Worm (Caenorhabditis elegans): ENCODE data around the gene ugt-5.

ugt-5 gene

ce11 chrV:12788451-12788850 lies 4.3 kb downstream of the ugt-5 start, which contains the start of gene srbc-44:
TSS of gene srbc-44 (minus strand) at chrV:12788551.
- TF ChIP-seq ceh-48 (tag; optimal IDR thresholded peaks at IDR 0.05) (no peak), pha-2 (tag; optimal IDR thresholded peaks at IDR 0.05) (no peak), fkh-6 (tag; optimal IDR thresholded peaks at IDR 0.05) (no peak), ttx-3 (tag; optimal IDR thresholded peaks at IDR 0.05) (no peak), pha-4 (tag; optimal IDR thresholded peaks at IDR 0.05) (no peak), unc-42 (tag; optimal IDR thresholded peaks at IDR 0.05) (no peak), fax-1 (tag; optimal IDR thresholded peaks at IDR 0.05) (no peak), ahr-1 (tag; optimal IDR thresholded peaks at IDR 0.05) (no peak), pros-1 (tag; optimal IDR thresholded peaks at IDR 0.05) (no peak), ceh-19 (GFP tag; optimal IDR thresholded peaks at IDR 0.05) (no peak), nfya-1 (tag; optimal IDR thresholded peaks at IDR 0.05) (no peak), syd-9 (tag; optimal IDR thresholded peaks at IDR 0.05) (no peak), K09A11.1 (tag; optimal IDR thresholded peaks at IDR 0.05; ENCODE audit: insufficient read depth) (no peak), hlh-15 (tag; optimal IDR thresholded peaks at IDR 0.05) (no peak), ceh-31 (tag; optimal IDR thresholded peaks at IDR 0.05) (no peak), pag-3 (tag; optimal IDR thresholded peaks at IDR 0.05; ENCODE audit: borderline replicate concordance) (no peak), ceh-14 (tag; optimal IDR thresholded peaks at IDR 0.05) (no peak)

- TF ChIP-seq C08G9.2 (tag; optimal IDR thresholded peaks at IDR 0.05) (no peak), hlh-30 (tag; optimal IDR thresholded peaks at IDR 0.05; ENCODE audit: insufficient read depth) (no peak)
Measured at ce11 chrV:12787026-12787425, 5.7 kb downstream of the ugt-5 start, which contains the start of gene fkb-4. TSS of gene fkb-4 (minus strand) at chrV:12787126.

DNA sequence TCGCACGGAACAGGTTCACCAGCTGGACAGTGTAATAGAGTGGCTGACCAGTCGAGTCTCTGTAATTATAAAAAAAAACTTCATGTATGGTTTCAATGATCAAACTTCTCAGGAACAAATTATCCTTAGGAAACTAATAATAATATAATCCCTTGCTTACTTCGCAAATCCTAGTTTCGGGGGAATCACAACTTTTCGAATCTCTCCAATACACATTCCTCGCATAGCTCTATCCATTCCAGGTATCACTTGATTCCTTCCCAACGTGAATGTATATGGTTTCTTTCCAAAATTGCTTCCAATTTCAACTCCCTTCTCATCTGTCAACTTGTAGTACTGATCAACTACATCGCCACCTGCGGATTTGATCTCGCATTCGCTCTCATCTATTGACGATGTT lies 6.4 kb downstream of the ugt-5 start:
- TF ChIP-seq dve-1 (tag; optimal IDR thresholded peaks at IDR 0.05), result no peak
- no peak for TF ChIP-seq unc-86 (tag; optimal IDR thresholded peaks at IDR 0.05)
- TF ChIP-seq ceh-19 (GFP tag; optimal IDR thresholded peaks at IDR 0.05), result no peak
- no peak for TF ChIP-seq sdc-2 (tag; optimal IDR thresholded peaks at IDR 0.05)
- no peak for TF ChIP-seq tbx-2 (tag; optimal IDR thresholded peaks at IDR 0.05)
- no peak for TF ChIP-seq ceh-9 (tag; optimal IDR thresholded peaks at IDR 0.05)
- no peak for TF ChIP-seq ets-4 (tag; optimal IDR thresholded peaks at IDR 0.05)
- TF ChIP-seq K09A11.1 (tag; optimal IDR thresholded peaks at IDR 0.05; ENCODE audit: insufficient read depth), result no peak
- no peak for TF ChIP-seq lim-6 (tag; optimal IDR thresholded peaks at IDR 0.05)
- no peak for TF ChIP-seq madf-2 (tag; optimal IDR thresholded peaks at IDR 0.05)
- TF ChIP-seq elt-4 (tag; optimal IDR thresholded peaks at IDR 0.05), result no peak
- TF ChIP-seq eyg-1 (tag; optimal IDR thresholded peaks at IDR 0.05), result no peak
- no peak for TF ChIP-seq C38D4.7 (GFP tag; optimal IDR thresholded peaks at IDR 0.05)
- no peak for TF ChIP-seq pax-1 (tag; optimal IDR thresholded peaks at IDR 0.05)
- TF ChIP-seq ceh-30 (tag; optimal IDR thresholded peaks at IDR 0.05), result no peak
- no peak for TF ChIP-seq hlh-13 (GFP tag; optimal IDR thresholded peaks at IDR 0.05)
- TF ChIP-seq lin-11 (tag; optimal IDR thresholded peaks at IDR 0.05), result no peak
- no peak for TF ChIP-seq ceh-14 (tag; optimal IDR thresholded peaks at IDR 0.05)
- no peak for TF ChIP-seq zip-5 (tag; optimal IDR thresholded peaks at IDR 0.05)

ce11 chrV:12784861-12785260 lies 7.9 kb downstream of the ugt-5 start, which contains the start of gene sre-20:
TSS of gene sre-20 (minus strand) at chrV:12784961.
- no peak for TF ChIP-seq elt-4 (tag; optimal IDR thresholded peaks at IDR 0.05)
- TF ChIP-seq zip-5 (tag; optimal IDR thresholded peaks at IDR 0.05), result no peak
- TF ChIP-seq ceh-30 (tag; optimal IDR thresholded peaks at IDR 0.05), result no peak
- no peak for TF ChIP-seq odd-2 (tag; optimal IDR thresholded peaks at IDR 0.05)

DNA sequence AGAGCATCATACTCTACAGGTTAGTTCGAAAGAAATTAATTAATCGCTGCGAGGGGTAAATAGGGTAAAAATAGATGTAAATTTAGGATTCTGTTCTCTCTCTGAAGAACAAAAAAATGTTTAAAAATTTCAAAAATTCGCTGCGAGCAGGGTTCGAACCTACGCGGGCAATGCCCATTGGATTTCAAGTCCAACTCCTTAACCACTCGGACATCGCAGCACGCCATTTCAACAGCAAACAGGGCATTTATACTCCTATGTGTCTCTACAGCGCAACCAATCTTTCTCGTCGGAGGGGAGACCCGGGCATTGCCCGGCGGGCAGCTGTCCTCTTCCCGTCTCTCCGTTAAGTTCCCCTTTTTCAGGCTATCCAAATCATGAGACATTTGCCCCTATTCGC lies 12.5 kb downstream of the ugt-5 start:
- TF ChIP-seq tbx-7 (tag; optimal IDR thresholded peaks at IDR 0.05), result no peak
- no peak for TF ChIP-seq pha-4 (tag; optimal IDR thresholded peaks at IDR 0.05)
- TF ChIP-seq nhr-232 (tag; optimal IDR thresholded peaks at IDR 0.05), result peak; percentile 89
- TF ChIP-seq fkh-10 (GFP tag; optimal IDR thresholded peaks at IDR 0.05), result peak; percentile 81
- peak; percentile 85 for TF ChIP-seq tbx-2 (tag; optimal IDR thresholded peaks at IDR 0.05)
- TF ChIP-seq ceh-9 (tag; optimal IDR thresholded peaks at IDR 0.05), result peak; percentile 84
- peak; percentile 91 for TF ChIP-seq ref-2 (tag; optimal IDR thresholded peaks at IDR 0.05)
- TF ChIP-seq F13H6.1 (tag; optimal IDR thresholded peaks at IDR 0.05), result peak; percentile 81
- TF ChIP-seq ttx-3 (tag; optimal IDR thresholded peaks at IDR 0.05), result peak; percentile 88
- TF ChIP-seq hlh-13 (GFP tag; optimal IDR thresholded peaks at IDR 0.05), result peak; percentile 80
- TF ChIP-seq pha-2 (tag; optimal IDR thresholded peaks at IDR 0.05), result peak; percentile 92
- TF ChIP-seq che-1 (tag; optimal IDR thresholded peaks at IDR 0.05), result peak; percentile 90
- peak; percentile 95 for TF ChIP-seq ceh-19 (GFP tag; optimal IDR thresholded peaks at IDR 0.05)
- TF ChIP-seq ceh-30 (tag; optimal IDR thresholded peaks at IDR 0.05), result peak; percentile 38
- TF ChIP-seq lim-6 (tag; optimal IDR thresholded peaks at IDR 0.05), result peak; percentile 75
- TF ChIP-seq ceh-2 (tag; optimal IDR thresholded peaks at IDR 0.05), result peak; percentile 82
- TF ChIP-seq ceh-31 (tag; optimal IDR thresholded peaks at IDR 0.05), result peak; percentile 73
- TF ChIP-seq eyg-1 (tag; optimal IDR thresholded peaks at IDR 0.05), result peak; percentile 83
- peak; percentile 94 for TF ChIP-seq sox-4 (tag; optimal IDR thresholded peaks at IDR 0.05)
- TF ChIP-seq ceh-18 (tag; optimal IDR thresholded peaks at IDR 0.05), result peak; percentile 75

All from whole organism, late embryonic.